Worm (Caenorhabditis elegans): ENCODE results near the gene fbxb-82.

fbxb-82 gene

DNA sequence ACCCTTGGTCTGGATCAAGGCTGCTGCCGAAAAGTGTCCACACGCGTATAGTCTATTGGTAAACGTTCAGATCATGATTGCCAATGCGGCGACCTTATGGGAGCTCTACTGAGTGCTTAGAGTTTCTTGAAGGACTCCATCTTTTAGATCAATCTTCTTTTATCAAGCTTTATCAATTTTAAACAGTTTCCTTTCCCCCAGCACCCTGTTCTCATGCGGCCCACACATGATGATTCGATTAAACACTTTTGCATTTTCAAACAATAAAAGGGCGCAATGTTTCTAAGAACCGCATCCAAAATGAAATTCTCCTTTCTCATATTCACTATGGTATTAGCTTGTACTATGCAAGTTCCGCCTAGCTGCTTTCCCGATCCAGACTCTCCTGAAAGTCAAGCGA lies 22.4 kb upstream of the fbxb-82 start, which contains the start of gene F40G9.7:
F40G9.7 (plus strand) TSS at position 301 of the 400 bp plus-strand sequence.
- TF ChIP-seq peb-1 (tag; optimal IDR thresholded peaks at IDR 0.05) = no peak
- no peak for TF ChIP-seq F13H6.1 (tag; optimal IDR thresholded peaks at IDR 0.05)
- no peak for TF ChIP-seq mbf-1 (tag; optimal IDR thresholded peaks at IDR 0.05)
- no peak for TF ChIP-seq lsy-2 (tag; optimal IDR thresholded peaks at IDR 0.05)

DNA sequence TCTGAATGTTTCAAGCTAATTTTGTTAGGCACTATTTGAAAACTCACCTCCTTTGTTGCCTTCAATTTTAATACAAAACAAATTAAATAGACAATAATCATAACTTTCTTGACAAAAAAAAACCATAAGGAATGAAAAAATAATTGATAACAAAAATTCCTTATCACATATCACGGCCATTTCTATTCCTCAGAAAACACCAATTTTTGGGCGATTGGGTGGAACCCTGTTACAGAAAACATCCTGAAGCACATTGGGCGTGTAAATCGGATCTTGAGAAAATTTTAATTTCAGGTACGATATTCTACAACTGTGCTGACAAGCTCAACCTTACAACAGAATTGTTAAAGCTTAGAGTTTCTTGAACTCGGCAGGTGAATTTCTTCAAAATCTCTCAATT lies 21.8 kb upstream of the fbxb-82 start, which contains the start of gene F40G9.8:
F40G9.8 (minus strand) TSS at position 101 of the 400 bp plus-strand sequence.
- TF ChIP-seq mbf-1 (tag; optimal IDR thresholded peaks at IDR 0.05) (no peak), blmp-1 (tag; optimal IDR thresholded peaks at IDR 0.05; ENCODE audit: insufficient read depth) (no peak), ama-1 (optimal IDR thresholded peaks at IDR 0.05) (no peak), sma-9 (GFP tag; optimal IDR thresholded peaks at IDR 0.05) (no peak), sma-9 (tag; optimal IDR thresholded peaks at IDR 0.05) (no peak), Y55F3AM.14 (GFP tag; optimal IDR thresholded peaks at IDR 0.05) (no peak), nhr-10 (tag; optimal IDR thresholded peaks at IDR 0.05) (no peak), mab-5 (tag; optimal IDR thresholded peaks at IDR 0.05) (no peak), snpc-4 (tag; optimal IDR thresholded peaks at IDR 0.05) (no peak), sma-3 (GFP tag; optimal IDR thresholded peaks at IDR 0.05) (no peak), nhr-21 (tag; optimal IDR thresholded peaks at IDR 0.05) (no peak)

DNA sequence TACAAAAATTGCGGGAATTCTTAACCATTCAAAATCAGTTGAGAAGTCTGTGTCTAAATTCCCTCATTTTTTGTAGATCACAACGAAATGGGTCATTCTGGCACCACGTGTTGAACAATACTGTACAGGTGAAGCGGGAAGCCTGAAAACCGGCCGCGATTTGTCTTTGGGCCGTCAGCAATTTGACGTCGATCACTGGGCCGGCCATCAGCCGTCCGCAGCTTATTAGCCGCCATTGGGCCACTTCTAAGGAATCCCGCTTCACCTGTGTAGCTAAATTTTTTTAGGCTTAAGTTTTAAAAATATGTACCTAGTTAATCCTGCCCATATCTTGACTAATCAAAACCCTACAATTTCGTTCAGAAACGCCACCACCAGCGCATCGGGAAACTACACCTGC lies 16.6 kb upstream of the fbxb-82 start:
- no peak for TF ChIP-seq mab-5 (tag; optimal IDR thresholded peaks at IDR 0.05)
- no peak for TF ChIP-seq dmd-4 (tag; optimal IDR thresholded peaks at IDR 0.05)
- TF ChIP-seq gmeb-1 (tag; optimal IDR thresholded peaks at IDR 0.05) = no peak
- TF ChIP-seq elt-3 (tag; optimal IDR thresholded peaks at IDR 0.05) = no peak
- no peak for TF ChIP-seq skn-1 (tag; optimal IDR thresholded peaks at IDR 0.05)
- TF ChIP-seq lin-39 (tag; optimal IDR thresholded peaks at IDR 0.05) = no peak
- no peak for TF ChIP-seq ama-1 (optimal IDR thresholded peaks at IDR 0.05)

DNA sequence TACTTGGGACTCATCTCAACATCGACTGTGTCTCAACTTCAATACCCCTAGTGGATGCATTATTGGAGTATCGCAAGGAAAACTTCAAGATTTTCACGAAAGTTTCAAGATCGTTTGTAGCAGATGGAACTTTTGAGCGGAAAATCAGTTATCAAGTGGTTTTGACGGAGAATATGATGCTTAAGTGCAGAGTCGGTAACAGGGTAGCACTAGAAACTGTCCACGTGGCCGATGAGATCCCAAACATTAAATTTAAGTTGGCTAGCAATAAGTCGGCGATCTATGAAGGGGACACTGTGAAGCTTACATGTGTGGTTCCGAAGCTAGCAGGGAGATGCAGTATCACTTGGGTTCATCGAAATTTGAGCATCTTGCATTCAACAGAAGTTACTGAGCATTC lies 16.1 kb upstream of the fbxb-82 start:
- no peak for TF ChIP-seq nhr-21 (tag; optimal IDR thresholded peaks at IDR 0.05)
- no peak for TF ChIP-seq dmd-4 (tag; optimal IDR thresholded peaks at IDR 0.05)
- TF ChIP-seq nhr-23 (tag; optimal IDR thresholded peaks at IDR 0.05) = no peak
- no peak for TF ChIP-seq zag-1 (tag; optimal IDR thresholded peaks at IDR 0.05)

DNA sequence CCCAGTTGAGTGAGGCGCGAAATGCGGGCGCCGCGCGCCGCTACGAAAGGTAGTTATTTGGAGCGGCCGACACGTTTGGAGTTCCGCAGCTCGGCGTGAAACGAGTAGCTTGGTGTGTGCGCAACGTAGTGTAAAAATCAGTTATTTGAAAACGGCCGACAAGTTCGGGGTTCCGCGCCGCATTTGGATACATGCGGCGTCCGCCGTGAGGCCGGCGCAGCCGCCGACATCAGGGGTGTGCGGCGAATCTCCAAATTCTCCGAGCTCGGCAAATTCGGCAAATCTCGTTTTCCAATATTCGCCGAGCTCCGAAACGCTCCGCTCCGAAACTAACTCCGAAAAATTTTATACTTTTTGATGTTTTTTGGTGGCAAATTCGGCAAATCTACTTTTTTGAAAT lies 15.0 kb upstream of the fbxb-82 start:
- no peak for TF ChIP-seq unc-39 (tag; optimal IDR thresholded peaks at IDR 0.05)
- TF ChIP-seq nhr-129 (tag; optimal IDR thresholded peaks at IDR 0.05) = no peak
- TF ChIP-seq lsy-2 (tag; optimal IDR thresholded peaks at IDR 0.05) = no peak
- TF ChIP-seq skn-1 (tag; optimal IDR thresholded peaks at IDR 0.05) = no peak
- TF ChIP-seq ceh-16 (tag; optimal IDR thresholded peaks at IDR 0.05) = no peak
- no peak for TF ChIP-seq lin-39 (tag; optimal IDR thresholded peaks at IDR 0.05)
- TF ChIP-seq mdl-1 (tag; optimal IDR thresholded peaks at IDR 0.05) = no peak
- TF ChIP-seq lin-11 (tag; optimal IDR thresholded peaks at IDR 0.05) = no peak
- no peak for TF ChIP-seq mab-5 (tag; optimal IDR thresholded peaks at IDR 0.05)
- TF ChIP-seq nhr-11 (tag; optimal IDR thresholded peaks at IDR 0.05) = no peak
- TF ChIP-seq elt-1 (tag; optimal IDR thresholded peaks at IDR 0.05) = no peak
- no peak for TF ChIP-seq C34F6.9 (tag; optimal IDR thresholded peaks at IDR 0.05)
- no peak for TF ChIP-seq peb-1 (tag; optimal IDR thresholded peaks at IDR 0.05)
- TF ChIP-seq nhr-12 (tag; optimal IDR thresholded peaks at IDR 0.05) = no peak
- TF ChIP-seq gmeb-1 (tag; optimal IDR thresholded peaks at IDR 0.05) = no peak
- no peak for TF ChIP-seq egl-27 (tag; optimal IDR thresholded peaks at IDR 0.05)
- TF ChIP-seq ztf-4 (tag; optimal IDR thresholded peaks at IDR 0.05) = no peak
- TF ChIP-seq nhr-23 (tag; optimal IDR thresholded peaks at IDR 0.05) = no peak
- no peak for TF ChIP-seq sma-9 (GFP tag; optimal IDR thresholded peaks at IDR 0.05)
- no peak for TF ChIP-seq sma-9 (tag; optimal IDR thresholded peaks at IDR 0.05)
- TF ChIP-seq fos-1 (tag; optimal IDR thresholded peaks at IDR 0.05) = no peak

DNA sequence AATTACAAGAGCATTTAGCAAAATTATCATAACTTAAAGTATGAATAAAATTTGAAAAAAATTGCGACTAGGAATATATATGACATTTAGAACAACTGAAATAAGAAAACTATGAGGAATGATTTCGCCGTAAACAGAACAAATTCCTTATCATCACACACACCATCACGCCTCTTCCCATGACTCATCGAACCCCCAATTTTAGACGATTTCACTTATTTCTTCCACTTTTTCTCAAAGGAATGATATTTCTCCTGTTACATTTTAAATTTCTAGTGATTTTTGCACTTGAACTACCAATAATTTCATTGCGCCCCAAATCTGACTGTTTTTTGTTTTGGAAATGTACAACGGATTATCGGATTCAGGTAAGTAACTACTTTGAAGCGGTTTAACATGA lies 13.6 kb upstream of the fbxb-82 start, which contains the start of the genes zig-13 and ver-1:
zig-13 (minus strand) TSS at position 101 of the 400 bp plus-strand sequence.
ver-1 (plus strand) TSS at position 180 of the 400 bp plus-strand sequence.
- no peak for TF ChIP-seq nhr-23 (tag; optimal IDR thresholded peaks at IDR 0.05)
- TF ChIP-seq lin-11 (tag; optimal IDR thresholded peaks at IDR 0.05) = no peak
- no peak for TF ChIP-seq Y55F3AM.14 (GFP tag; optimal IDR thresholded peaks at IDR 0.05)
- TF ChIP-seq dmd-4 (tag; optimal IDR thresholded peaks at IDR 0.05) = no peak
- TF ChIP-seq unc-55 (GFP tag; optimal IDR thresholded peaks at IDR 0.05) = no peak
